Worm (Caenorhabditis elegans) whole organism, L4 larva: ENCODE measurements around the gene F38A5.6.

Source experiments
- ceh-44 ChIP-seq: fragments of 200-800 bp; sonication (Bioruptor generic); IDR thresholded peaks from 2 replicates; pipeline ENCODE4 v1.3.6; 2022; ENCODE audit warnings: missing genetic modification reagents, missing genetic modification characterization, missing compliant biosample characterization
- fkh-10 ChIP-seq: fragments of 150-350 bp; optimal IDR thresholded peaks from 2 replicates; lab custom pipeline; 2014; ENCODE audit warnings: missing biosample characterization, missing genetic modification reagents, missing genetic modification characterization
- lin-1 ChIP-seq: fragments of 200-800 bp; sonication (Bioruptor generic); IDR thresholded peaks from 2 replicates; pipeline ENCODE4 v1.3.6; 2022; ENCODE audit warnings: missing genetic modification reagents, missing genetic modification characterization, missing compliant biosample characterization

Gene F38A5.6

DNA sequence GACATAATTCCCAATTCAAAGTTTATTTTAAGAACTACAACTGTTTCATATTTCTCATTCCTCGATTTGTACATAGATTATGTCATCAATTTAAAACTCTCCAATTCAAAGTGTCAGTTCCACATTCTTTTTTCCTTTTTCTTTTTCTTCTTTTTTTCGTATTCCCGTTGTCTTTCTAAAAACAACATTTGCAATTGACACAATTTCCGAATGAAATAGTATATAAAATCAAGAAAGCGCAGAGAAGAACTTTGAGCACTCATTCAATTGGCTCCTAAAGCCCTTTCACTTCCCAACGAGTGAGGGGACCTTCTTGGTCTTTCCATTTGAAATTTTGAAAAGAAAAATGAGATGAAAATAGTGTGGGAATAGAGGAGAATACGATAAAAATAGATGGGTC, 49.8 kb downstream of the F38A5.6 start:
- TF ChIP-seq fkh-10 (GFP tag; lab: Kevin White, UChicago) (peak; percentile 25), lin-1 (GFP tag; lab: Robert Waterston, UW) (no peak), ceh-44 (no peak)
- TF ChIP-seq, all 104 proteins: peak for 1
